Worm (Caenorhabditis elegans): ENCODE data around the gene sdz-38.
A peak's percentile ranks its signal among the peaks of the same experiment; 100 is the strongest.

Gene sdz-38

DNA sequence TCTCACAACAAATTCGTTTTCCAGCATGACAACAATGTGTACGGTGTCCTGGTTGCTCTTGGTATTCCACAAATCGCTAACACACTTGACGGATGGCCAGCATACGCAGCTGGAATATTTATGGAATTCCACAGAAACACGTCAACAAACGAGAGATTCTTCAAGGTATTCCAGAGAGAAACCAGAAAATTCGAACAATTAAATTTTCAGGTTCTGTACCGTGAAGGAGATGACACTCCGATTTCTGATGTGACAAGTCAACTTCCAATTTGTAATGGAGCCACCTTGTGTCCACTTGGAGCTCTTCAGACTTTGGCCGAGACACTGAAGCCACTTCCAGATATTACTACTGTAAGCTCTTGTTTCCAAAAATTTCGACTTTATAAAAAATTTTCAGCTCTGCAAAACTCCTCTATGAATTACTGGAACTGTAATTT is 47.7 kb downstream of the sdz-38 start:
- TF ChIP-seq klf-2 (GFP tag; conservative IDR thresholded peaks at IDR 0.05) = no peak
- no peak for TF ChIP-seq tab-1 (GFP tag; IDR thresholded peaks at IDR 0.05)

DNA sequence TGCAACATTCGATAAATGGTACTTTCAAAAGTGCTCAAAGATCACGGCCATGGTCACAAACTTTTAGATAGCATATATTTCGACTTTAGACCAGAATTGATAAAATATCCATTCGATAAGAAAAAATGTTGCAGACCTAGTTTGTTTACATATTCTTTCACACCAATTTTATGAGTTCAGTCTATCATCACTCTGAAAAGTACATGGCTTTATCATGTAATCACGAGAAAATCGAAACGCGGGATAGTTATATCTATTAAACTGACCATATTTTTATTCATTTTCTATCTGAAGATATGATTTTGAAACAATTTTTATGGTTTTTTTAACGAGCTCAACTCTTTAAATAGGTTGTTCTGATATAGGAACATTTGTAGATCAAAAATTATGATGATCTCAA is 50.2 kb downstream of the sdz-38 start, which contains the start of gene pho-11:
pho-11 (plus strand) TSS at position 374 of the 400 bp plus-strand sequence.
- TF ChIP-seq ztf-29 (GFP tag; IDR thresholded peaks at IDR 0.05) (no peak), ref-1 (GFP tag; conservative IDR thresholded peaks at IDR 0.05) (no peak), med-1 (GFP tag; optimal IDR thresholded peaks at IDR 0.05; ENCODE audit: insufficient read depth) (no peak), klf-2 (GFP tag; conservative IDR thresholded peaks at IDR 0.05) (no peak), flt-1 (GFP tag; IDR thresholded peaks at IDR 0.05) (no peak), ztf-23 (GFP tag; IDR thresholded peaks at IDR 0.05) (no peak), tab-1 (GFP tag; IDR thresholded peaks at IDR 0.05) (no peak), cog-1 (tag; optimal IDR thresholded peaks at IDR 0.05) (no peak), T22C8.4 (GFP tag; IDR thresholded peaks at IDR 0.05) (no peak)

DNA sequence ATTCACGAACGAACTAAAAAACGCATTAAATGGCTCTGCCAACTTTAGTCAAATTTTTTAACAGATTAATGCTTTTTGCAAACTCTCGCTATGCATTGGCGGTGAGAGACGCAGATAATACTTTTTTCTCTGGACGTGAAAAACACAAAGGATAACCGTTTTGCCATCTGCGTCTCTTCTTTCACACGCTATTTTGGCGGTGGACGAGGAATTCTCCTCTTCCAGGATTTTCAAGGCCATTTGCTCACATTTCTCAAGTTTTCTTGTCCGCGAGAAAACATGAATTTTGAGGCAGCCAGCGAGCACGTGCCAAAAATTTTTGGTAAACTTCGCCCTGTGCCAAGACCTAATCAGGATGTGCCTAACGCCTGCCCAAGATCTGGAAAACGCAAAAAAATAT is 50.6 kb downstream of the sdz-38 start:
- TF ChIP-seq klf-2 (GFP tag; conservative IDR thresholded peaks at IDR 0.05) (no peak), flt-1 (GFP tag; IDR thresholded peaks at IDR 0.05) (peak; percentile 5; the same call in 1 of the 2 replicates)
